Worm (Caenorhabditis elegans) whole organism, early embryonic: ENCODE data around the gene K12H6.8.

Experiments
- B0310.2 ChIP-seq: sonication (generic microtip); optimal IDR thresholded peaks from 2 replicates; lab custom pipeline; 2016; ENCODE audit warnings: mild to moderate bottlenecking, missing genetic modification characterization, missing compliant biosample characterization
- F13C5.2 ChIP-seq: sonication (generic microtip); optimal IDR thresholded peaks from 2 replicates; lab custom pipeline; 2017; ENCODE audit warnings: mild to moderate bottlenecking, missing genetic modification characterization, inconsistent platforms, missing compliant biosample characterization
- aly-1 ChIP-seq: sonication (generic microtip); optimal IDR thresholded peaks from 2 replicates; lab custom pipeline; 2016; ENCODE audit warnings: missing genetic modification characterization, missing compliant biosample characterization
- ama-1 ChIP-seq: fragments of 150-350 bp; optimal IDR thresholded peaks from 2 replicates; lab custom pipeline; 2014
- ceh-13 ChIP-seq: fragments of 200-800 bp; sonication (Bioruptor generic); optimal IDR thresholded peaks from 2 replicates; lab custom pipeline; 2018; ENCODE audit warnings: mild to moderate bottlenecking, missing genetic modification characterization, missing compliant biosample characterization
- ceh-36 ChIP-seq: sonication (generic microtip); optimal IDR thresholded peaks from 2 replicates; lab custom pipeline; 2016; ENCODE audit warnings: missing genetic modification characterization, inconsistent platforms, missing compliant biosample characterization
- ets-7 ChIP-seq: sonication (generic microtip); optimal IDR thresholded peaks from 2 replicates; lab custom pipeline; 2016; ENCODE audit warnings: missing genotype, missing genetic modification characterization, missing compliant biosample characterization
- flt-1 ChIP-seq: fragments of 200-800 bp; sonication (Bioruptor generic); IDR thresholded peaks from 2 replicates; pipeline ENCODE4 v1.3.6; 2022; ENCODE audit warnings: missing genetic modification characterization, missing compliant biosample characterization
- hmbx-1 ChIP-seq: sonication (generic microtip); optimal IDR thresholded peaks from 2 replicates; lab custom pipeline; 2016; ENCODE audit warnings: mild to moderate bottlenecking, missing genetic modification characterization, missing compliant biosample characterization
- hmg-4 ChIP-seq: fragments of 200-800 bp; sonication (Bioruptor generic); optimal IDR thresholded peaks from 2 replicates; lab custom pipeline; 2018; ENCODE audit warnings: mild to moderate bottlenecking, missing genetic modification characterization, missing compliant biosample characterization
- hnd-1 ChIP-seq: sonication (generic microtip); optimal IDR thresholded peaks from 2 replicates; lab custom pipeline; 2016; ENCODE audit warnings: missing genetic modification characterization, missing compliant biosample characterization
- pes-1 ChIP-seq: fragments of 200-800 bp; sonication (Bioruptor generic); IDR thresholded peaks from 2 replicates; pipeline ENCODE4 v1.3.6; 2022; ENCODE audit warnings: missing genetic modification reagents, missing genetic modification characterization, missing compliant biosample characterization
- scrt-1 ChIP-seq: fragments of 200-800 bp; sonication (Bioruptor generic); IDR thresholded peaks from 2 replicates; pipeline ENCODE4 v1.3.6; 2022; ENCODE audit warnings: missing genetic modification characterization, missing compliant biosample characterization
- sea-1 ChIP-seq: fragments of 200-800 bp; sonication (Bioruptor generic); conservative IDR thresholded peaks from 2 replicates; pipeline ENCODE4 v1.3.6; 2022; ENCODE audit warnings: missing genetic modification characterization, missing compliant biosample characterization
- tbx-11 ChIP-seq: fragments of 200-800 bp; sonication (Bioruptor generic); IDR thresholded peaks from 2 replicates; pipeline ENCODE4 v1.3.6; 2022; ENCODE audit warnings: missing genetic modification characterization, missing compliant biosample characterization
- tbx-37 ChIP-seq: fragments of 200-800 bp; sonication (Bioruptor generic); conservative IDR thresholded peaks from 2 replicates; pipeline ENCODE4 v1.3.6; 2022; ENCODE audit warnings: missing genetic modification reagents, missing genetic modification characterization, missing compliant biosample characterization
- tra-4 ChIP-seq: sonication (generic microtip); optimal IDR thresholded peaks from 2 replicates; lab custom pipeline; 2017; ENCODE audit warnings: missing genetic modification characterization, missing compliant biosample characterization

The K12H6.8 gene

DNA sequence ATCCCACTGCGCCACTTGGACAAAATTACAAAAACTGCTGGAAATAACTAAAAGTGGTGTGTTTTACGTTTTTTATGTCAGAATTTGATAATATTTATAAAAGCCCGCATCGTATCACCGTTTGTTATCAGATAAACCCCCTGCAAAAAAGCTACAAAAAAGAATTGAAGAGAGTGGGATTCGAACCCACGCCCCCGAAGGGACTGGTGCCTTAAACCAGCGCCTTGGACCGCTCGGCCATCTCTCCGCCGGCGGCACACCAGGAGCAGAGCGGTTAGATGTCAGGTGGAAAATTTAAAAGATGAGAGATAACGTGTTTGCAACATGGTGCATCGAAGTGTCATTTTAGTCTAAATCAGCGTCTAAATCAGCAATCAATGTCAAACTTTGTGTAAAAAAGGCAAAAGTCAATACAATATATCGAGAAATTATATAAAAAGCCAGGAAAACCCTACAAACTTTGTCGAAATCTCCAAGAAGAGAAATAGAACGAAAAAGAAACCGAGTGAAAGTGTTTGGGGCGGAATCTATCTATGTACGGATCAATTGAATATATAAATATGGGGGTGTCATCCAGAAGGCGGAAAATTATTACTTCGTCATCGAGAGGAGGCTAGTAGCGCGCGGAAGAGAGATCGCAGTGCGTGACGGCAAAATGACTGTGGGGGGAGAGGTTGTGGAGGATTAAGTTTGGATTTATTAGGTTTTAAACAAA, 33.8 kb downstream of the K12H6.8 start:
- peak; percentile 37 for TF ChIP-seq F13C5.2
- no peak for TF ChIP-seq scrt-1
- TF ChIP-seq tbx-11: peak; percentile 44; the same call in 1 of the 2 replicates
- TF ChIP-seq sea-1: no peak
- 0 out of 2 replicates have a peak, but pooled peaks have one; percentile 18 for TF ChIP-seq pes-1 (GFP tag; lab: Robert Waterston, UW)

DNA sequence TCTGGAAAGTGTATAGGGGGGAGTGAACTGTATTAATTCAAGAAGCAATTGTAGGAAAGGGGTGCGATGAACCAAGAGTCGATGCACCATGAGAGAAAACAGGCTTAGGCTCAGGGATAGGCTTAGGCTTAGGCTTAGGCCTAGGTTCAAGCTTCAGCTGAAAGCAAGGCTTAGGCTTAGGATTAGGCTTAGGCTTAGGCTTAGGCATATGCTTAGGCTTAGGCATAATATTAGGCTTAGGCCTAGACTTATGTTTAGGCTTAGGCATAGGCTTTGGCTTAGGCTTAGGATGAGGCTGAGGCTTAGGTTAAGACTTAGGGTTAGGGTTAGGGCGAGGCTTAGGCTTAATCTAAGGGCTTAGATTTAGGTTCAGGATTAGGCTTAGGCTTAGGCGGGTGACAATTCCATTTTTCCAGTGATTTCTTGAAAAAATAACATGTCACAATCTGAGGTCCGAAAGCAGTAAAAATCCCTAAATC, 34.9 kb downstream of the K12H6.8 start:
- no peak for TF ChIP-seq hmbx-1 (tag; lab: Kevin White, UChicago)
- TF ChIP-seq tbx-37 (GFP tag; lab: Robert Waterston, UW): no peak
- no peak for TF ChIP-seq tbx-11
- peak; percentile 90 for TF ChIP-seq ceh-36 (tag; lab: Kevin White, UChicago)

ce11 chrII:2864229-2864628, 36.5 kb downstream of the K12H6.8 start, which contains the start of gene Y110A2AL.5:
TSS of gene Y110A2AL.5 (plus strand) at chrII:2864529.
- TF ChIP-seq B0310.2 (tag; lab: Kevin White, UChicago) (no peak), hmbx-1 (tag; lab: Kevin White, UChicago) (no peak), aly-1 (no peak), sea-1 (no peak), F13C5.2 (no peak), hmg-4 (GFP tag; lab: Kevin White, UChicago) (no peak), ets-7 (no peak)

DNA sequence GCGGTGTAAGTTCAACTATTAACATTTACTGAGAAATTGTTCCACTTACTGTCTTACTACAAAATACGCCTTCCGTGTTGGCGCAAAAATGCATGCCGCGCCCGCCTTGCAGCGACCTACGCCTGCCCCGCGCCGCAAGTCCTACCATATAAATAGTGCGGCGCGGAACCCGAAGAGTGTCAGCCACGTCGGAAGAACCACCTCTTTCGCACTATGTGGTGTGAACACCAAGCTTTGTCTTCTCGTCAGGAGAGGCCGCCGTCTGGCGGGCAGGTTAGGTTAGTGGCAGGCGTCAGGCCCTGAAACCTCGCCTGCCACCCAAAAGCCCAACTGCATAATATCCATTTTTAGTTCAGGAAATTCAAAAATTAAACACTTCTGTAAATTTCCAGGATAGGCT, 37.7 kb downstream of the K12H6.8 start:
- TF ChIP-seq scrt-1 (no peak), hmbx-1 (tag; lab: Kevin White, UChicago) (no peak), ceh-36 (tag; lab: Kevin White, UChicago) (no peak), hnd-1 (no peak), flt-1 (GFP tag; lab: Robert Waterston, UW) (no peak), aly-1 (no peak)

DNA sequence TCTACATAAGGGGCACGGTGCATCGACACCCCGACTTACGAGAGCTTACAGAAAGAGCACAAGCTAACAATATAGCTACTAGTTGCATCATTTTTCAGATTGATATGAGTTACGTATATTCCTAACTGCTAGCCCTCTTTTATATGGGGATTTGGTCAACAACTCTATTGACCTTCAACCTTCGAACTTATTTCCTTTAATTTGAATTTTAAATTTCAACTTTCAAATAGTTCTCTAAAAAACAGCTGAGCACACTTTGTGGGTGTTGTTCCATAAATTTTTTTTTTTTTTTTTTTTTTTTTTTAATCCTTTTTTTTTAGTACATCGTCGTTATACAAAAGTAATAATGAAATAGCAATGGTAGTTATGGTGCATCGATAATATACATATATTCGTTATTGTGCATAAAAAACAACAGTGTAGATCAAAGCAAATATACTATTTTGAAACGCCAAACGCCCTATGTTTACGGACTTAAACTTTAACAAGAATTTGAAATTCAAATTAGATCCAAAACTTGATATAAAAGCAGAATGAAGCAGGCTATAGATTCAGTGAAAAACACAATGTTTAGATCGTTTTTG, 38.9 kb downstream of the K12H6.8 start, which contains the start of the genes Y110A2AL.9 and Y110A2AL.3:
Gene Y110A2AL.9 (minus strand): TSS at position 101 of the 584 bp plus-strand sequence.
Gene Y110A2AL.3 (plus strand): TSS at position 534 of the 584 bp plus-strand sequence.
- TF ChIP-seq hmg-4 (GFP tag; lab: Kevin White, UChicago): no peak
- no peak for TF ChIP-seq sea-1
- no peak for TF ChIP-seq ceh-36 (tag; lab: Kevin White, UChicago)
- no peak for TF ChIP-seq B0310.2 (tag; lab: Kevin White, UChicago)

DNA sequence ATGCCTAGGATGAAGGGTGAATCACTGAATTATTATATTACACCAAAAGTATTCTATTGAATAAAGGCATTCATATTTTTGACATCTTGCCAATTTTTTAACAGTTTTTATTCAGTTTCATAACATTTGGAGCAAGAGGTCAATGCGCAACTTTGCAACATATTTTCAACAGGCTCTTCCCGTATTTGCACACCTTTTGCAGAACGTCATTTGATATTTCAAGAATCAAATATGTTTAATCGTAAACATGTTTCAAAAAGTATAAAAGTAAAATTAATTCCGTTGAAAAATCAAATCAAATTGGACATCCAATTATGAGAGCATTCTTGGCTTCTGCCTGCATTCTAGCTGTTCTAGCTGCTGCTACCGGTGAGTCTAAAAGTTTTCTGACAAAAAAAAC, 40.0 kb downstream of the K12H6.8 start, which contains the start of gene Y110A2AL.2:
Gene Y110A2AL.2 (plus strand): TSS at position 301 of the 400 bp plus-strand sequence.
- TF ChIP-seq flt-1 (GFP tag; lab: Robert Waterston, UW) (no peak), tra-4 (tag; lab: Kevin White, UChicago) (no peak), tbx-11 (no peak), ama-1 (lab: Kevin White, UChicago) (no peak), hmg-4 (GFP tag; lab: Kevin White, UChicago) (no peak), ets-7 (no peak), hmbx-1 (tag; lab: Kevin White, UChicago) (no peak), tbx-37 (GFP tag; lab: Robert Waterston, UW) (no peak), ceh-36 (tag; lab: Kevin White, UChicago) (no peak), aly-1 (no peak), F13C5.2 (no peak), scrt-1 (no peak), B0310.2 (tag; lab: Kevin White, UChicago) (no peak)

DNA sequence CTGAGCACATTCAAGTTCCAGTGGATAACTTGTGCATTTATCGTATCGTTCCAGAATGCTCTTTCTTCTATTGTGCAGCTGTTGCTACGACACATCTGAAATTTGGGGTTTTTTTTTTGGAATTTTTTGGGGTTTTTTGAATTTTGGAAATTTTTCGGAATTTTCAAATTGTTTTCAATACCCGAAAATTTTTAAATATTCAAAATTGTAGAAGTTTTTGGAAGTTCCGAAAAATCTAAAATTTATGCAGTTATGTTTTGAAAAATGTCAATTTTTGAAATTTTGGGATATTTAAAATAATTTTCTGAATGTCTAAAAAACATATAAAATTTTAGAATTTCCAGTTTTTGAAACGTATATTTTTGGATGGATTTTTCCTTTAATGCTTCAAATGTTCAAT, 44.1 kb downstream of the K12H6.8 start, which contains the start of gene Y110A2AL.10:
Gene Y110A2AL.10 (minus strand): TSS at position 101 of the 400 bp plus-strand sequence.
- TF ChIP-seq tra-4 (tag; lab: Kevin White, UChicago) (no peak), flt-1 (GFP tag; lab: Robert Waterston, UW) (no peak), ets-7 (no peak), ceh-36 (tag; lab: Kevin White, UChicago) (no peak), B0310.2 (tag; lab: Kevin White, UChicago) (no peak), ceh-13 (GFP tag; lab: Kevin White, UChicago) (no peak), sea-1 (no peak), tbx-37 (GFP tag; lab: Robert Waterston, UW) (no peak), hnd-1 (no peak), scrt-1 (no peak), pes-1 (GFP tag; lab: Robert Waterston, UW) (no peak), ama-1 (lab: Kevin White, UChicago) (no peak), F13C5.2 (no peak)

DNA sequence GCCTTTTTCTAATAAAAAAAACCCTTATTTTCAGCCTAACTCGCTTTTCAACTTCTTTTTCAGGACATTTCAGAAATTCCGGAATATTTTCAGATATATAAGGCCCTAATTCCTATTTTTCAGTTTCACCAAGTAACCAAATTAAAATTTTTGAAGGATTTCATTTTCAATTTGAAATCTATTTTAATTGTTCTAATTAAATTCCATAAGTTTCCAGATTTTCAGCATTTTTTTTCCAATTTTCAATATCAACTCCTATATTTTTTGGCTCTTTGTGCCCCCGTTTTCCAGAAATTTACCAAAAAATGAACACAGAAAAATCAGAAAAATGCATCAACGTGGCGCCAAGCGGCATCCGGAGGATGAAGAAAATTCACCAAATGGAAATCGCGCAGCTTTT, 47.1 kb downstream of the K12H6.8 start, which contains the start of gene Y110A2AL.1:
Gene Y110A2AL.1 (plus strand): TSS at position 301 of the 400 bp plus-strand sequence.
- TF ChIP-seq ama-1 (lab: Kevin White, UChicago) (no peak), B0310.2 (tag; lab: Kevin White, UChicago) (no peak), flt-1 (GFP tag; lab: Robert Waterston, UW) (no peak), scrt-1 (no peak)
